Fruit fly (Drosophila melanogaster) whole organism, embryonic: ENCODE measurements around the gene CG12948.

Experiments used
- Abd-B ChIP-seq: fragments of 200-800 bp; sonication (Bioruptor generic); optimal IDR thresholded peaks from 2 replicates; lab custom pipeline; 2018; ENCODE audit warnings: missing biosample characterization, mild to moderate bottlenecking, missing genetic modification characterization, moderate library complexity
- CG10267 ChIP-seq: fragments of 200-800 bp; sonication (Bioruptor generic); optimal IDR thresholded peaks from 2 replicates; lab custom pipeline; 2018; ENCODE audit warnings: missing biosample characterization, mild to moderate bottlenecking, missing genetic modification characterization, moderate library complexity
- CG10959 ChIP-seq: fragments of 200-800 bp; sonication (Bioruptor generic); IDR thresholded peaks from 2 replicates; pipeline ENCODE4 v1.3.6; 2022; ENCODE audit warnings: missing biosample characterization, missing genetic modification characterization
- CG11560 ChIP-seq: fragments of 200-800 bp; sonication (Bioruptor generic); IDR thresholded peaks from 3 replicates; pipeline ENCODE4 v1.3.6; 2022; ENCODE audit warnings: missing biosample characterization, missing genetic modification characterization
- CG12391 ChIP-seq: fragments of 200-800 bp; sonication (Bioruptor generic); optimal IDR thresholded peaks from 3 replicates; lab custom pipeline; 2018; ENCODE audit warnings: missing biosample characterization, mild to moderate bottlenecking, missing genetic modification characterization, moderate library complexity
- CG13424 ChIP-seq: fragments of 200-800 bp; sonication (Bioruptor generic); optimal IDR thresholded peaks from 2 replicates; lab custom pipeline; 2019; ENCODE audit warnings: missing biosample characterization, mild to moderate bottlenecking, missing genetic modification characterization, moderate library complexity
- CG15479 ChIP-seq: fragments of 200-800 bp; sonication (Bioruptor generic); optimal IDR thresholded peaks from 3 replicates; lab custom pipeline; 2019; ENCODE audit warnings: missing biosample characterization, mild to moderate bottlenecking, missing genetic modification characterization, moderate library complexity
- CG15696 ChIP-seq: fragments of 200-800 bp; sonication (Bioruptor generic); optimal IDR thresholded peaks from 2 replicates; lab custom pipeline; 2019; ENCODE audit warnings: missing biosample characterization, mild to moderate bottlenecking, missing genetic modification characterization, moderate library complexity
- CG17568 ChIP-seq: fragments of 200-800 bp; sonication (Bioruptor generic); optimal IDR thresholded peaks from 2 replicates; lab custom pipeline; 2018; ENCODE audit warnings: missing biosample characterization, mild to moderate bottlenecking, missing genetic modification characterization, moderate library complexity
- CG17612 ChIP-seq: fragments of 200-800 bp; sonication (Bioruptor generic); IDR thresholded peaks from 2 replicates; pipeline ENCODE4 v1.3.6; 2022; ENCODE audit warnings: missing biosample characterization, missing genetic modification characterization
- CG18619 ChIP-seq: fragments of 200-800 bp; sonication (Bioruptor generic); optimal IDR thresholded peaks from 3 replicates; lab custom pipeline; 2017; ENCODE audit warnings: missing biosample characterization, mild to moderate bottlenecking, missing genetic modification characterization
- CG31365 ChIP-seq: fragments of 200-800 bp; sonication (Bioruptor generic); optimal IDR thresholded peaks from 2 replicates; lab custom pipeline; 2018; ENCODE audit warnings: missing biosample characterization, mild to moderate bottlenecking, missing genetic modification characterization
- CG33557 ChIP-seq: fragments of 200-800 bp; sonication (Bioruptor generic); optimal IDR thresholded peaks from 2 replicates; lab custom pipeline; 2019; ENCODE audit warnings: missing biosample characterization, mild to moderate bottlenecking, missing genetic modification characterization, moderate library complexity
- CG4424 ChIP-seq: fragments of 200-800 bp; sonication (Bioruptor generic); optimal IDR thresholded peaks from 3 replicates; lab custom pipeline; 2016; ENCODE audit warnings: missing biosample characterization, missing genetic modification characterization
- CG6272 ChIP-seq: fragments of 200-800 bp; sonication (Bioruptor generic); IDR thresholded peaks from 2 replicates; pipeline ENCODE4 v1.3.6; 2022; ENCODE audit warnings: missing biosample characterization, missing genetic modification characterization
- CG6683 ChIP-seq: fragments of 200-800 bp; sonication (Bioruptor generic); optimal IDR thresholded peaks from 2 replicates; lab custom pipeline; 2017; ENCODE audit warnings: missing biosample characterization, mild to moderate bottlenecking, missing genetic modification characterization, missing genetic modification reagents
- CG7372 ChIP-seq: fragments of 200-800 bp; sonication (Bioruptor generic); IDR thresholded peaks from 2 replicates; pipeline ENCODE4 v1.3.6; 2022; ENCODE audit warnings: missing biosample characterization, missing genetic modification characterization
- D19B ChIP-seq: fragments of 200-800 bp; sonication (Bioruptor generic); optimal IDR thresholded peaks from 2 replicates; lab custom pipeline; 2017; ENCODE audit warnings: missing biosample characterization, mild to moderate bottlenecking, missing genetic modification characterization
- Eip74EF ChIP-seq, 2 experiments: fragments of 200-800 bp in 1 of 2; fragments of >200 bp in 1 of 2; sonication (Bioruptor generic) in 1 of 2; optimal IDR thresholded peaks; 2 replicates each; lab custom pipeline; 2017 to 2019; ENCODE audit warnings: missing biosample characterization in 2 of 2, missing genetic modification characterization in 2 of 2, mild to moderate bottlenecking in 1 of 2, moderate library complexity in 1 of 2
- HLH4C ChIP-seq: fragments of 200-800 bp; sonication (Bioruptor generic); IDR thresholded peaks from 3 replicates; pipeline ENCODE4 v1.3.6; 2022; ENCODE audit warnings: missing biosample characterization, missing genetic modification characterization; ENCODE audit not compliant: partially characterized antibody
- HLHmδ ChIP-seq: fragments of 200-800 bp; sonication (Bioruptor generic); optimal IDR thresholded peaks from 2 replicates; lab custom pipeline; 2018; ENCODE audit warnings: missing biosample characterization, mild to moderate bottlenecking, missing genetic modification characterization, moderate library complexity
- Hmr ChIP-seq: fragments of 200-800 bp; sonication (Bioruptor generic); optimal IDR thresholded peaks from 3 replicates; lab custom pipeline; 2017; ENCODE audit warnings: mild to moderate bottlenecking, missing biosample characterization, missing genetic modification reagents, missing genetic modification characterization
- Jarid2 ChIP-seq: fragments of 200-800 bp; sonication (Bioruptor generic); optimal IDR thresholded peaks from 3 replicates; lab custom pipeline; 2017; ENCODE audit warnings: mild to moderate bottlenecking, missing biosample characterization, missing genetic modification reagents, missing genetic modification characterization
- Lpt ChIP-seq: fragments of >200 bp; optimal IDR thresholded peaks from 2 replicates; lab custom pipeline; 2018; ENCODE audit warnings: missing biosample characterization, missing genetic modification characterization
- Med ChIP-seq: fragments of 200-800 bp; sonication (Bioruptor generic); peaks from one replicate; lab custom pipeline; 2016; ENCODE audit warnings: missing biosample characterization, missing genetic modification characterization, mild to moderate bottlenecking, inconsistent platforms, moderate library complexity
- Mes4 ChIP-seq: fragments of 200-800 bp; sonication (Bioruptor generic); optimal IDR thresholded peaks from 2 replicates; lab custom pipeline; 2016; ENCODE audit warnings: missing biosample characterization, missing genetic modification characterization
- Oli ChIP-seq: fragments of 200-800 bp; sonication (Bioruptor generic); optimal IDR thresholded peaks from 2 replicates; lab custom pipeline; 2018; ENCODE audit warnings: missing biosample characterization, mild to moderate bottlenecking, missing genetic modification characterization, moderate library complexity
- Spps ChIP-seq: fragments of 200-800 bp; sonication (Bioruptor generic); optimal IDR thresholded peaks from 2 replicates; lab custom pipeline; 2018; ENCODE audit warnings: missing biosample characterization, mild to moderate bottlenecking, missing genetic modification characterization
- Stat92E ChIP-seq, 3 experiments: fragments of >200 bp in 2 of 3; fragments of 200-800 bp in 1 of 3; sonication (Bioruptor generic) in 1 of 3; optimal IDR thresholded peaks; 2 replicates each; lab custom pipeline; 2017 to 2019; ENCODE audit warnings: missing biosample characterization in 3 of 3, missing genetic modification characterization in 3 of 3, mild to moderate bottlenecking in 1 of 3, moderate library complexity in 1 of 3
- abd-A ChIP-seq: fragments of 200-800 bp; sonication (Bioruptor generic); optimal IDR thresholded peaks from 3 replicates; lab custom pipeline; 2019; ENCODE audit warnings: missing biosample characterization, mild to moderate bottlenecking, missing genetic modification characterization, moderate library complexity
- ara ChIP-seq: fragments of 200-800 bp; sonication (Bioruptor generic); IDR thresholded peaks from 2 replicates; pipeline ENCODE4 v1.3.6; 2022; ENCODE audit warnings: missing biosample characterization, missing genetic modification characterization
- bbx ChIP-seq: fragments of 200-800 bp; sonication (Bioruptor generic); IDR thresholded peaks from 2 replicates; pipeline ENCODE4 v1.3.6; 2022; ENCODE audit warnings: missing biosample characterization, missing genetic modification characterization; ENCODE audit not compliant: partially characterized antibody
- cg ChIP-seq: fragments of 200-800 bp; sonication (Bioruptor generic); optimal IDR thresholded peaks from 3 replicates; lab custom pipeline; 2019; ENCODE audit warnings: missing biosample characterization, mild to moderate bottlenecking, missing genetic modification characterization, moderate library complexity
- chm ChIP-seq: fragments of 200-800 bp; sonication (Bioruptor generic); IDR thresholded peaks from 2 replicates; pipeline ENCODE4 v1.3.6; 2022; ENCODE audit warnings: missing biosample characterization, missing genetic modification characterization
- disco-r ChIP-seq: fragments of 200-800 bp; sonication (Bioruptor generic); optimal IDR thresholded peaks from 2 replicates; lab custom pipeline; 2016; ENCODE audit warnings: missing biosample characterization, missing genetic modification characterization
- fd102C ChIP-seq: fragments of 200-800 bp; sonication (Bioruptor generic); optimal IDR thresholded peaks from 2 replicates; lab custom pipeline; 2018; ENCODE audit warnings: missing biosample characterization, mild to moderate bottlenecking, missing genetic modification characterization, moderate library complexity
- fd64A ChIP-seq: fragments of 200-800 bp; sonication (Bioruptor generic); optimal IDR thresholded peaks from 3 replicates; lab custom pipeline; 2018; ENCODE audit warnings: missing biosample characterization, mild to moderate bottlenecking, missing genetic modification characterization
- gro ChIP-seq: fragments of 200-800 bp; sonication (Bioruptor generic); optimal IDR thresholded peaks from 2 replicates; lab custom pipeline; 2016; ENCODE audit warnings: missing biosample characterization, missing genetic modification characterization
- gsb ChIP-seq: fragments of 200-800 bp; sonication (Bioruptor generic); IDR thresholded peaks from 2 replicates; pipeline ENCODE4 v1.3.6; 2022; ENCODE audit warnings: missing biosample characterization, missing genetic modification characterization
- lola ChIP-seq, 3 experiments: fragments of >200 bp in 2 of 3; fragments of 200-800 bp in 1 of 3; sonication (Bioruptor generic) in 1 of 3; optimal IDR thresholded peaks; 2 replicates each; lab custom pipeline; 2017 to 2019; ENCODE audit warnings: missing biosample characterization in 3 of 3, missing genetic modification characterization in 3 of 3, mild to moderate bottlenecking in 1 of 3, moderate library complexity in 1 of 3
- lov ChIP-seq, 2 experiments: fragments of 200-800 bp in 1 of 2; fragments of >200 bp in 1 of 2; sonication (Bioruptor generic) in 1 of 2; IDR thresholded peaks in 1 of 2; optimal IDR thresholded peaks in 1 of 2; 2 replicates in 1 of 2; 3 replicates in 1 of 2; pipeline versions ENCODE4 v1.3.6 to Lab custom; 2017 to 2022; ENCODE audit warnings: missing biosample characterization in 1 of 2, missing genetic modification characterization in 1 of 2
- pb ChIP-seq: fragments of 200-800 bp; sonication (Bioruptor generic); optimal IDR thresholded peaks from 3 replicates; lab custom pipeline; 2016; ENCODE audit warnings: missing biosample characterization, missing genetic modification characterization
- tin ChIP-seq: fragments of 200-800 bp; sonication (Bioruptor generic); optimal IDR thresholded peaks from 3 replicates; lab custom pipeline; 2016; ENCODE audit warnings: missing biosample characterization, missing genetic modification characterization
- twi ChIP-seq: fragments of 200-800 bp; optimal IDR thresholded peaks from 2 replicates; lab custom pipeline; 2019; ENCODE audit warnings: missing biosample characterization, mild to moderate bottlenecking, missing genetic modification characterization, moderate library complexity
- tx ChIP-seq: fragments of 200-800 bp; sonication (Bioruptor generic); optimal IDR thresholded peaks from 2 replicates; lab custom pipeline; 2016; ENCODE audit warnings: missing biosample characterization, missing genetic modification characterization
- vfl ChIP-seq: fragments of 200-800 bp; sonication (Bioruptor generic); optimal IDR thresholded peaks from 2 replicates; lab custom pipeline; 2016; ENCODE audit warnings: missing biosample characterization, missing genetic modification characterization

CG12948 gene

dm6 chr3R:9767620-9768592, 20.4 kb upstream of the CG12948 start, which contains the start of gene Naa80 (continued):
- TF ChIP-seq CG15479: no peak
- TF ChIP-seq bbx (GFP tag; lab: Robert Waterston, UW): peak; percentile 65
- no peak for TF ChIP-seq fd64A (GFP tag; lab: Kevin White, UChicago)
- no peak for TF ChIP-seq CG33557 (GFP tag; lab: Kevin White, UChicago)
- TF ChIP-seq tx: peak; percentile 69
- peak; percentile 45 for TF ChIP-seq Mes4 (GFP tag; lab: Kevin White, UChicago)
- peak; percentile 38 for TF ChIP-seq CG12391 (tag; lab: Kevin White, UChicago)
- TF ChIP-seq Jarid2 (GFP tag; lab: Kevin White, UChicago): no peak
- no peak for TF ChIP-seq Spps
- peak; percentile 90 for TF ChIP-seq gro (GFP tag; lab: Kevin White, UChicago)
- no peak for TF ChIP-seq abd-A (tag; lab: Kevin White, UChicago)
- peak; percentile 32; the same call in 1 of the 2 replicates for TF ChIP-seq chm (GFP tag; lab: Robert Waterston, UW)
- peak; percentile 51 for TF ChIP-seq cg (GFP tag; lab: Kevin White, UChicago)
- TF ChIP-seq Abd-B (GFP tag; lab: Kevin White, UChicago): peak; percentile 15
- no peak for TF ChIP-seq CG11560
- no peak for TF ChIP-seq Lpt
- 0 out of 3 replicates have a peak, but pooled peaks have one; percentile 23 for TF ChIP-seq HLH4C (GFP tag; lab: Robert Waterston, UW)
- TF ChIP-seq CG6272 (GFP tag; lab: Robert Waterston, UW): no peak
- peak; percentile 52 for TF ChIP-seq CG13424 (tag; lab: Kevin White, UChicago)
- TF ChIP-seq CG7372 (GFP tag; lab: Robert Waterston, UW): no peak
- peak; percentile 7 for TF ChIP-seq disco-r (GFP tag; lab: Kevin White, UChicago)
- TF ChIP-seq D19B (GFP tag; lab: Kevin White, UChicago): peak; percentile 8
- peak; percentile 71 for TF ChIP-seq tin (GFP tag; lab: Kevin White, UChicago)
- TF ChIP-seq CG10267 (tag; lab: Kevin White, UChicago): peak; percentile 95
- peak; percentile 83 for TF ChIP-seq Hmr (GFP tag; lab: Kevin White, UChicago)
- no peak for TF ChIP-seq CG31365
- no peak for TF ChIP-seq Oli (tag; lab: Kevin White, UChicago)
- peak; percentile 5 for TF ChIP-seq twi
- TF ChIP-seq ara (GFP tag; lab: Robert Waterston, UW): peak; percentile 43; the same call in 1 of the 2 replicates
- no peak for TF ChIP-seq CG6683 (GFP tag; lab: Kevin White, UChicago)
- peak; percentile 63 for TF ChIP-seq HLHmδ (GFP tag; lab: Kevin White, UChicago)
- no peak for TF ChIP-seq CG17612 (GFP tag; lab: Robert Waterston, UW)
- no peak for TF ChIP-seq CG10959 (GFP tag; lab: Robert Waterston, UW)
- TF ChIP-seq fd102C (GFP tag; lab: Kevin White, UChicago): no peak
- peak; percentile 47 for TF ChIP-seq CG4424 (GFP tag; lab: Kevin White, UChicago)
- TF ChIP-seq CG15696: peak; percentile 53
- peak; percentile 54 for TF ChIP-seq CG18619
- TF ChIP-seq Stat92E (GFP tag; optimal IDR thresholded peaks at IDR 0.05; lab: Kevin White, UChicago): peak in 1 of 3 experiments; percentile 24
- no peak; the same call in 1 of the 2 replicates for TF ChIP-seq gsb (GFP tag; lab: Robert Waterston, UW)
- TF ChIP-seq vfl (GFP tag; lab: Kevin White, UChicago): peak; percentile 77
- no peak for TF ChIP-seq Eip74EF (GFP tag; optimal IDR thresholded peaks at IDR 0.05; lab: Kevin White, UChicago)
- TF ChIP-seq pb: peak; percentile 48
- TF ChIP-seq Med (GFP tag; lab: Kevin White, UChicago): peak; percentile 99
- TF ChIP-seq lola (GFP tag; optimal IDR thresholded peaks at IDR 0.05; lab: Kevin White, UChicago): no peak
- TF ChIP-seq lov (optimal IDR thresholded peaks at IDR 0.05; lab: Kevin White, UChicago): no peak
- TF ChIP-seq lov (GFP tag; IDR thresholded peaks at IDR 0.05; lab: Robert Waterston, UW): peak; percentile 26; the same call in 1 of the 3 replicates
- TF ChIP-seq CG17568 (GFP tag; lab: Kevin White, UChicago): no peak
